Fruit fly (Drosophila melanogaster): ENCODE measurements around the gene epsilonCOP.

epsilonCOP gene

DNA sequence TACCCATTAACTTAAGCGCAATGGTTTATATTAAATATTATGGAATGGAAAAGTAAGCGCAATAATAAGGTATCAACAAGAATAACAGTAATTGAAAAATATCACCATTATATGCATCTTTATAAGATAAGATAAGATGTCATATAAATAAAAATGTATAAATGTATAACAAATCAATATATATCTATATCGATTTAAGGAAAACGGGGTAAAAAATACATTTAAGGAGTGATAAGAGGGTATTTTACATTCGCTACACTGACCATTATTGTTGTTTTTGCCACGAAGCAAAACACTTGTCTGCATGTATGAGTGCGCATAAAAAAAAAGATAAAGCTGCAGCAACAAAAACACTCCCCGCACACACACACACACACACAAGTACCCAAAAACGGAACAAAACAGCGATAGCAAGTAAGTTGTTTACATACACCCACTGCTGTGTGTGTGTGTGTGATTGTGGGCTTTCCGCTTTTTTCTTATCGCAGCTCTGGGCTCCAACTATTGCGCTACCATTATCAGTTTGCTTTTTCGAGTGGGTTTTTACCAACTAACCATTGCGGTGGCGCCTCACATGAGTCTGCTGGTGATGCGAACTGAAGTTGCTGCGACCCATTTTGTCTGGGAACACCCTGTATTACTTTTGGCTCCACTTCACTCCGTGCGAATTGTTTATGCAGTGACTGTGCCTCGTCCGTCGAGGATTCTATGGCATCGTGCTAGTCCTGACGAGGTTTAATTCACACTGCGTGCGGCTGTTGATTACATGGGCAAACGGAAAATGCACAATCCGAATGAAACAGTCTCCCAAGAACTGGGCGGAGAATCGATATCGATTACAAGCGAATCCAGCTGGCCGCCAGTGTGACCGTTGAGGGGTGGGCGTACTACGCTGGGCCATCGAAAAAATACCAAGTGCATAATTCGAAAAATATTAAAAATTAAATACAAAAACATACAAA, 15.5 kb upstream of the epsilonCOP start, which contains the start of gene mmy (continued):
- TF ChIP-seq Sox102F (GFP tag; optimal IDR thresholded peaks at IDR 0.05) = peak; percentile 37
- TF ChIP-seq esn (GFP tag; optimal IDR thresholded peaks at IDR 0.05) = peak; percentile 43
- peak; percentile 67 for TF ChIP-seq acj6 (GFP tag; optimal IDR thresholded peaks at IDR 0.05)
- TF ChIP-seq Sox14 (GFP tag; optimal IDR thresholded peaks at IDR 0.05) = peak; percentile 17
- TF ChIP-seq CG11762 (GFP tag; optimal IDR thresholded peaks at IDR 0.05; ENCODE audit: insufficient read depth) = peak; percentile 59
- TF ChIP-seq CG9139 (GFP tag; optimal IDR thresholded peaks at IDR 0.05) = peak; percentile 64
- peak; percentile 80 for TF ChIP-seq CG8119 (GFP tag; IDR thresholded peaks at IDR 0.05)
- TF ChIP-seq CG6854 (GFP tag; optimal IDR thresholded peaks at IDR 0.05) = peak; percentile 50
- peak; percentile 10 for TF ChIP-seq cyc (GFP tag; optimal IDR thresholded peaks at IDR 0.05)
- TF ChIP-seq CG6792 (GFP tag; optimal IDR thresholded peaks at IDR 0.05) = peak; percentile 47
- peak; percentile 22 to 68 for TF ChIP-seq salr (GFP tag; optimal IDR thresholded peaks at IDR 0.05)
- TF ChIP-seq CG1621 (tag; optimal IDR thresholded peaks at IDR 0.05) = peak; percentile 51
- TF ChIP-seq Hr4 (GFP tag; optimal IDR thresholded peaks at IDR 0.05) = peak; percentile 52
- peak; percentile 43; the same call in 1 of the 2 replicates for TF ChIP-seq Gug (GFP tag; IDR thresholded peaks at IDR 0.05)
- TF ChIP-seq Sox15 (GFP tag; optimal IDR thresholded peaks at IDR 0.05) = peak; percentile 22
- peak; percentile 67 for TF ChIP-seq CG10631 (GFP tag; optimal IDR thresholded peaks at IDR 0.05)
- TF ChIP-seq pdm3 (GFP tag; optimal IDR thresholded peaks at IDR 0.05) = peak; percentile 42
- peak; percentile 81 for TF ChIP-seq CG6276 (GFP tag; optimal IDR thresholded peaks at IDR 0.05)
- peak; percentile 59 for TF ChIP-seq CG16779 (tag; optimal IDR thresholded peaks at IDR 0.05)
- peak; percentile 82 for TF ChIP-seq Eip78C (GFP tag)
- peak; percentile 34 for TF ChIP-seq Smox (GFP tag; optimal IDR thresholded peaks at IDR 0.05)
- TF ChIP-seq dac (GFP tag; optimal IDR thresholded peaks at IDR 0.05) = peak; percentile 55
- peak; percentile 9 for TF ChIP-seq Hr39 (GFP tag; optimal IDR thresholded peaks at IDR 0.05)
- peak; percentile 47 for TF ChIP-seq Lpt (GFP tag; optimal IDR thresholded peaks at IDR 0.05)
- TF ChIP-seq topi (GFP tag; optimal IDR thresholded peaks at IDR 0.05) = peak; percentile 35
- peak; percentile 84 for TF ChIP-seq CG32006 (GFP tag; optimal IDR thresholded peaks at IDR 0.05)
- TF ChIP-seq CG11902 (GFP tag; optimal IDR thresholded peaks at IDR 0.05) = peak; percentile 33
- no peak for TF ChIP-seq fd85E (GFP tag; optimal IDR thresholded peaks at IDR 0.05)
- TF ChIP-seq CG10669 (GFP tag; optimal IDR thresholded peaks at IDR 0.05) = peak; percentile 27
- TF ChIP-seq CG3032 (tag; optimal IDR thresholded peaks at IDR 0.05) = peak; percentile 72
- TF ChIP-seq CG8632 (GFP tag; optimal IDR thresholded peaks at IDR 0.05) = peak; percentile 63
- peak; percentile 46 for TF ChIP-seq CG7368 (GFP tag; optimal IDR thresholded peaks at IDR 0.05)
- no peak for TF ChIP-seq CG8319 (GFP tag; optimal IDR thresholded peaks at IDR 0.05)
- TF ChIP-seq CG6808 (GFP tag; optimal IDR thresholded peaks at IDR 0.05) = peak; percentile 72

DNA sequence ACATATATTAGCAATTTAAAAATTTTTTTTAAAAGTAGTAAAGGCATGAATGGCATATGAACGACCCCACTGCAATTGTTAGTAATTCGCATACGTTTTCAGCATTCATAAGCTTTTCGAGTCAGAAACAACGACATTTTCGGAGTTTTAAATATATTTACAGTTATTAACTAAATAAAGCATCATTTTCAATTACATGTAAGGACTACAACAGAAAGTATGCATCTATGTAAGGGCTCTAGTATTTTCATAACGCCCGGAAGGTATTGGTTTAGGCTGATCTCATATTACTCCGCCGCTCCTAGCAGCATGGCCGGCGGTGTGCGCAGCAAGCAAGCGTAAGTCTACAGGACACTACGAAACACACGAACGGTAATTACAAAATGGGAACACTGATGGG, 14.6 kb upstream of the epsilonCOP start:
- TF ChIP-seq CG3919 (GFP tag; optimal IDR thresholded peaks at IDR 0.05) (no peak), CG15336 (GFP tag; IDR thresholded peaks at IDR 0.05) (0 out of 2 replicates have a peak, but pooled peaks have one; percentile 12), achi (GFP tag; optimal IDR thresholded peaks at IDR 0.05) (no peak), Eip78C (GFP tag) (peak; percentile 56), cyc (GFP tag; optimal IDR thresholded peaks at IDR 0.05) (no peak), CG4318 (GFP tag; optimal IDR thresholded peaks at IDR 0.05) (no peak), CG8319 (GFP tag; optimal IDR thresholded peaks at IDR 0.05) (no peak), CG6854 (GFP tag; optimal IDR thresholded peaks at IDR 0.05) (no peak), Met (GFP tag; optimal IDR thresholded peaks at IDR 0.05) (no peak)
